Worm (Caenorhabditis elegans) whole organism, L2 larva: ENCODE data around the gene C45H4.13.
A peak's percentile ranks its signal among the peaks of the same experiment; 100 is the strongest.

Source experiments
- ama-1 ChIP-seq: fragments of 150-350 bp; optimal IDR thresholded peaks from 2 replicates; lab custom pipeline; 2018; ENCODE audit warnings: inconsistent platforms
- blmp-1 ChIP-seq: sonication (generic microtip); optimal IDR thresholded peaks from 2 replicates; lab custom pipeline; 2017; ENCODE audit warnings: missing genetic modification characterization, mild to moderate bottlenecking, missing compliant biosample characterization, antibody characterized with exemption, moderate library complexity; ENCODE audit not compliant: insufficient read depth
- ceh-16 ChIP-seq: fragments of 150-350 bp; optimal IDR thresholded peaks from 2 replicates; lab custom pipeline; 2014; ENCODE audit warnings: missing biosample characterization, missing genetic modification characterization
- crh-2 ChIP-seq: sonication (generic microtip); optimal IDR thresholded peaks from 2 replicates; lab custom pipeline; 2017; ENCODE audit warnings: missing biosample characterization, missing genetic modification characterization
- egl-27 ChIP-seq: sonication (generic microtip); optimal IDR thresholded peaks from 3 replicates; lab custom pipeline; 2017; ENCODE audit warnings: missing biosample characterization, missing genetic modification reagents, missing genetic modification characterization
- mdl-1 ChIP-seq, 2 experiments: fragments of 150-350 bp in 1 of 2; sonication (generic microtip) in 1 of 2; optimal IDR thresholded peaks; 2 replicates each; lab custom pipeline; 2017; ENCODE audit warnings: missing biosample characterization in 2 of 2, missing genetic modification characterization in 2 of 2
- nhr-10 ChIP-seq: sonication (generic microtip); optimal IDR thresholded peaks from 2 replicates; lab custom pipeline; 2017; ENCODE audit warnings: missing biosample characterization, missing genetic modification characterization
- skn-1 ChIP-seq: sonication (generic microtip); optimal IDR thresholded peaks from 2 replicates; lab custom pipeline; 2017; ENCODE audit warnings: missing biosample characterization, missing genetic modification characterization
- snpc-4 ChIP-seq: fragments of 150-350 bp; optimal IDR thresholded peaks from 2 replicates; lab custom pipeline; 2014; ENCODE audit warnings: missing biosample characterization, missing genetic modification characterization
- unc-39 ChIP-seq: fragments of 150-350 bp; optimal IDR thresholded peaks from 2 replicates; lab custom pipeline; 2014; ENCODE audit warnings: missing biosample characterization, missing genetic modification characterization
- unc-62 ChIP-seq: fragments of 150-350 bp; optimal IDR thresholded peaks from 2 replicates; lab custom pipeline; 2014; ENCODE audit warnings: missing biosample characterization, missing genetic modification reagents, missing genetic modification characterization
- zag-1 ChIP-seq: fragments of 150-350 bp; optimal IDR thresholded peaks from 2 replicates; lab custom pipeline; 2014; ENCODE audit warnings: missing biosample characterization, missing genetic modification characterization
- ztf-11 ChIP-seq: sonication (generic microtip); optimal IDR thresholded peaks from 2 replicates; lab custom pipeline; 2017; ENCODE audit warnings: missing biosample characterization, missing genetic modification characterization

DNA sequence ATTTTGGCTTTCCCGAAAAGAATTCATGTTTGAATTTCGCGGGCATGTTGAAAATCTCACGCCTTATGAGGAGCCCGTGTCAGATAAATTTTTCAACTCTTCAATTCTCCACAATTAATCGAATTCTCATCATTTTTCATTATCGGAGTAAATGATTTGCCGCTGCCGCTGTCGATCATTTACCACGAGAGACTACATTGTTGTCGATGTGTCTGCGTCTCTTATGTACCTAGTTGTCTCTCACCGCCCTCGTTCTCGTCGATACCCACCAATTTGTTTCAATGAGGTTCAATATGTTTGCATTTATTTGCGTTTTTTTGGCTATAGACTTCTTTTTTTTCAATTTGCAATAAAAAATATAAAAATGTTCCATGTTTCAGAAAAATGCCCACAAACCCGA is 41.3 kb upstream of the C45H4.13 start, which contains the start of gene nhr-13:
- TF ChIP-seq ceh-16 (tag; lab: Kevin White, UChicago) (no peak), zag-1 (tag; lab: Kevin White, UChicago) (no peak), snpc-4 (tag; lab: Kevin White, UChicago) (no peak), mdl-1 (tag; optimal IDR thresholded peaks at IDR 0.05; lab: Kevin White, UChicago) (no peak), ztf-11 (tag; lab: Kevin White, UChicago) (no peak), unc-62 (GFP tag; lab: Kevin White, UChicago) (no peak), egl-27 (tag; lab: Kevin White, UChicago) (no peak), crh-2 (tag; lab: Kevin White, UChicago) (peak; percentile 13), blmp-1 (tag; lab: Kevin White, UChicago) (no peak), unc-39 (tag; lab: Kevin White, UChicago) (no peak), ama-1 (lab: Kevin White, UChicago) (no peak), skn-1 (tag; lab: Kevin White, UChicago) (no peak), nhr-10 (tag; lab: Kevin White, UChicago) (no peak)
